Fruit fly (Drosophila melanogaster): Measurements from ENCODE around the gene Set2.
A peak's percentile ranks its signal among the peaks of the same experiment; 100 is the strongest.

dm6 chrX:13396378-13397099, 16.5 kb upstream of the Set2 start, which contains the start of gene Bcat:
- peak; percentile 87 for TF ChIP-seq CG32006 (GFP tag; optimal IDR thresholded peaks at IDR 0.05)
- peak; percentile 67 for TF ChIP-seq CG10631 (GFP tag; optimal IDR thresholded peaks at IDR 0.05)
- TF ChIP-seq Blimp-1 (GFP tag; optimal IDR thresholded peaks at IDR 0.05) = peak; percentile 57
- peak; percentile 64 for TF ChIP-seq CG6792 (GFP tag; optimal IDR thresholded peaks at IDR 0.05)
- TF ChIP-seq CG7368 (GFP tag; optimal IDR thresholded peaks at IDR 0.05) = peak; percentile 46

Measured in whole organism, prepupa.